Worm (Caenorhabditis elegans) whole organism, midembryonic: Measurements from ENCODE around the gene E02C12.11.

Experiments used
- T22C8.4 ChIP-seq: fragments of 200-800 bp; sonication (Bioruptor generic); IDR thresholded peaks from 2 replicates; pipeline ENCODE4 v1.3.6; 2022; ENCODE audit warnings: missing genetic modification characterization, missing compliant biosample characterization
- cog-1 ChIP-seq: sonication (generic microtip); optimal IDR thresholded peaks from 2 replicates; lab custom pipeline; 2016; ENCODE audit warnings: missing genetic modification characterization, missing compliant biosample characterization
- flt-1 ChIP-seq: fragments of 200-800 bp; sonication (Bioruptor generic); IDR thresholded peaks from 2 replicates; pipeline ENCODE4 v1.3.6; 2022; ENCODE audit warnings: missing genetic modification characterization, missing compliant biosample characterization
- klf-2 ChIP-seq: fragments of 200-800 bp; sonication (Bioruptor generic); conservative IDR thresholded peaks from 2 replicates; pipeline ENCODE4 v1.3.6; 2022; ENCODE audit warnings: missing genetic modification reagents, missing genetic modification characterization, missing compliant biosample characterization
- med-1 ChIP-seq: sonication (generic microtip); optimal IDR thresholded peaks from 2 replicates; lab custom pipeline; 2017; ENCODE audit warnings: missing genetic modification characterization, mild to moderate bottlenecking, missing compliant biosample characterization, antibody characterized with exemption, missing genetic modification reagents; ENCODE audit not compliant: insufficient read depth
- ref-1 ChIP-seq: fragments of 200-800 bp; sonication (Bioruptor generic); conservative IDR thresholded peaks from 2 replicates; pipeline ENCODE4 v1.3.6; 2022; ENCODE audit warnings: missing genetic modification reagents, missing genetic modification characterization, missing compliant biosample characterization
- tab-1 ChIP-seq: fragments of 200-800 bp; sonication (Bioruptor generic); IDR thresholded peaks from 2 replicates; pipeline ENCODE4 v1.3.6; 2022; ENCODE audit warnings: missing genetic modification characterization, missing compliant biosample characterization
- ztf-23 ChIP-seq: fragments of 200-800 bp; sonication (Bioruptor generic); IDR thresholded peaks from 2 replicates; pipeline ENCODE4 v1.3.6; 2022; ENCODE audit warnings: missing genetic modification reagents, missing genetic modification characterization, missing compliant biosample characterization

DNA sequence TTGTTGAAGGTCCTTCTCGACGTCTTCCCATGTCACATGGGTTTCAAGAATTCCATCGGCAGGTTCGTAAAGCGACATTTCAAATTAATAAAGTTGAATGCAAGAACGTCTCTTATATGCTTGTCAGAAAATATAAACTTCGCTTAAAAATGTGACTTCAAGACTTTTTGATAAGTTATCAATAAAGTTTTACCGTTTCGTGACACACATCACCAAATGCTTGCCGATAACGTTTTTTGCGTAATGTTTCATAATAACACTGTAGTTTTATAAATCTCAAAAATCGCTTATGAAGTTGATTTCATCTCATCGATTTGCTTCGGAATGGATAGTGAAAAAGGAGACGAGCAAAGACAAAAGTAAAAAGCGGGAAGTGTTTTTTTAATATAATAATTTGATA is 6.2 kb downstream of the E02C12.11 start, which contains the start of gene E02C12.8:
- TF ChIP-seq tab-1 (GFP tag; lab: Robert Waterston, UW) (no peak), klf-2 (no peak), ref-1 (GFP tag; lab: Robert Waterston, UW) (no peak), cog-1 (tag; lab: Kevin White, UChicago) (no peak), T22C8.4 (GFP tag; lab: Robert Waterston, UW) (no peak), ztf-23 (GFP tag; lab: Robert Waterston, UW) (no peak), flt-1 (no peak), med-1 (GFP tag; lab: Kevin White, UChicago) (no peak)
